Worm (Caenorhabditis elegans) whole organism, midembryonic: Measurements from ENCODE around the gene Y75B8A.19.

ENCODE experiments used
- T22C8.4 ChIP-seq: fragments of 200-800 bp; sonication (Bioruptor generic); IDR thresholded peaks from 2 replicates; pipeline ENCODE4 v1.3.6; 2022; ENCODE audit warnings: missing genetic modification characterization, missing compliant biosample characterization
- cog-1 ChIP-seq: sonication (generic microtip); optimal IDR thresholded peaks from 2 replicates; lab custom pipeline; 2016; ENCODE audit warnings: missing genetic modification characterization, missing compliant biosample characterization
- flt-1 ChIP-seq: fragments of 200-800 bp; sonication (Bioruptor generic); IDR thresholded peaks from 2 replicates; pipeline ENCODE4 v1.3.6; 2022; ENCODE audit warnings: missing genetic modification characterization, missing compliant biosample characterization
- klf-2 ChIP-seq: fragments of 200-800 bp; sonication (Bioruptor generic); conservative IDR thresholded peaks from 2 replicates; pipeline ENCODE4 v1.3.6; 2022; ENCODE audit warnings: missing genetic modification reagents, missing genetic modification characterization, missing compliant biosample characterization
- med-1 ChIP-seq: sonication (generic microtip); optimal IDR thresholded peaks from 2 replicates; lab custom pipeline; 2017; ENCODE audit warnings: missing genetic modification characterization, mild to moderate bottlenecking, missing compliant biosample characterization, antibody characterized with exemption, missing genetic modification reagents; ENCODE audit not compliant: insufficient read depth
- ref-1 ChIP-seq: fragments of 200-800 bp; sonication (Bioruptor generic); conservative IDR thresholded peaks from 2 replicates; pipeline ENCODE4 v1.3.6; 2022; ENCODE audit warnings: missing genetic modification reagents, missing genetic modification characterization, missing compliant biosample characterization
- tab-1 ChIP-seq: fragments of 200-800 bp; sonication (Bioruptor generic); IDR thresholded peaks from 2 replicates; pipeline ENCODE4 v1.3.6; 2022; ENCODE audit warnings: missing genetic modification characterization, missing compliant biosample characterization
- ztf-23 ChIP-seq: fragments of 200-800 bp; sonication (Bioruptor generic); IDR thresholded peaks from 2 replicates; pipeline ENCODE4 v1.3.6; 2022; ENCODE audit warnings: missing genetic modification reagents, missing genetic modification characterization, missing compliant biosample characterization
- ztf-29 ChIP-seq: fragments of 200-800 bp; sonication (Bioruptor generic); IDR thresholded peaks from 2 replicates; pipeline ENCODE4 v1.3.6; 2022; ENCODE audit warnings: missing genetic modification reagents, missing genetic modification characterization, missing compliant biosample characterization

Y75B8A.19 gene

DNA sequence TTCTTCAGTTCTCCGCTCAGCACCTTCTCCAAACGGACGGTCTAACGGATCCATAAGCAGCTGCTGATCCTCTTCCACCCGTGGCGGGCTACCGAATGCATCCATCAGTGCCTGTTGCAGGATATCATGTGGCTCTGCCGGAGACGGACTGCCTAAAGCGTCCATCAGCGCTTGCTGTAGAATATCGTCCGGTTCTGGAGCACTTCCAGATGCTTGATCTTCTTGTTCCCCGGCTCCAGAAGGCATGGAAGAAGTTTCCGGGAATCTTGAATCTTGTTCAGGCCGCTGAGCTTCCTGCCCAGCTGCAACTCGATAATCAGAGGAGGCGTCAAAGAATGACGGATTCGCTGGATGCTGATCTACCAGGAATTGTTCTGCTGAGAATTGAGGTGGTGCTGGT, 21.2 kb upstream of the Y75B8A.19 start:
- TF ChIP-seq T22C8.4 (GFP tag; lab: Robert Waterston, UW) (no peak), ztf-29 (GFP tag; lab: Robert Waterston, UW) (no peak), tab-1 (GFP tag; lab: Robert Waterston, UW) (0 out of 2 replicates have a peak, but pooled peaks have one; percentile 13), cog-1 (tag; lab: Kevin White, UChicago) (no peak), klf-2 (GFP tag; lab: Robert Waterston, UW) (no peak)

DNA sequence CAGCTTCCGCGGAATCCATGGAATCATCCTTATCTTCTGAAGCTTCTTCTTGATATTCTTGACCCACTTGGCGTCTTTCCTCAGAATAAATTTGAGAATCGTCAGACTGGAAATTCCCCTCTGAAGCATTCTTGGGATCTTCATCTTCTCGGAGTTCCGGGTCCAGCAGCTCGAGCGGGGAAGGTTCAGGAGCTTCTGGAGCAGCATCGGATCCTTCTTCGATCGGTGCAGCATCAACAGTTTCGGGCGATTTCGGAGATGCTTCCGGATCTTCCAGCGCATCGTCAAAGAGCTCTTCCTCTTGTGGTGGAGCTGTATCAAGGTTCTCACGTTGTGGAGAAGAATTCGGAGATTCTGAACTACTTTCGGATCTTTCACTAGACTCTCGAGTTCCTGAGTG, 18.9 kb upstream of the Y75B8A.19 start:
- no peak for TF ChIP-seq ztf-23
- no peak for TF ChIP-seq cog-1 (tag; lab: Kevin White, UChicago)
- no peak for TF ChIP-seq T22C8.4 (GFP tag; lab: Robert Waterston, UW)
- no peak for TF ChIP-seq ztf-29 (GFP tag; lab: Robert Waterston, UW)
- no peak for TF ChIP-seq med-1 (GFP tag; lab: Kevin White, UChicago)
- no peak for TF ChIP-seq tab-1 (GFP tag; lab: Robert Waterston, UW)
- no peak for TF ChIP-seq klf-2 (GFP tag; lab: Robert Waterston, UW)
- TF ChIP-seq ref-1 (GFP tag; lab: Robert Waterston, UW) = no peak
- no peak for TF ChIP-seq flt-1 (GFP tag; lab: Robert Waterston, UW)

DNA sequence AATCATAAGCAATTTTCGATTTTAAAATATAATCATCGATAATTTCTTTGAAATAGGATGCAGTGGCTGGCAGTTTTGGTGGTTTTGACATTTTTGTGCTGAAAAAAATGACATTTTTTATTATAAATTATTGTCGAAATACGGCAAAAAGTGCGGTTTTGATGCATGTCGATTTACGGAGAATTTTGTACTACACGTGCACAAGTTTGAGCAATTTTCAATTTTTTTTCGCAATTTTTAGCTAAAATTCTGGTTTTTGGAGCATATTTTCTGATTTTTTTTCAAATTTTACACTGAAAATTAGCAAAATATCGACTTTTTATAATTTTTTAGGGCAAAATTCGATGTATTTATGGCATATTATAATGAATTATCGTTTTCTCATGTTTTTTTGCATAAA, 10.8 kb upstream of the Y75B8A.19 start, which contains the start of gene Y75B8A.13:
Gene Y75B8A.13 (minus strand): TSS at position 101 of the 400 bp plus-strand sequence.
- no peak for TF ChIP-seq ztf-23
- TF ChIP-seq ref-1 (GFP tag; lab: Robert Waterston, UW) = no peak
- TF ChIP-seq T22C8.4 (GFP tag; lab: Robert Waterston, UW) = no peak
- TF ChIP-seq klf-2 (GFP tag; lab: Robert Waterston, UW) = no peak
- no peak for TF ChIP-seq tab-1 (GFP tag; lab: Robert Waterston, UW)
- no peak for TF ChIP-seq med-1 (GFP tag; lab: Kevin White, UChicago)
- TF ChIP-seq flt-1 (GFP tag; lab: Robert Waterston, UW) = no peak
- no peak for TF ChIP-seq ztf-29 (GFP tag; lab: Robert Waterston, UW)
- TF ChIP-seq cog-1 (tag; lab: Kevin White, UChicago) = no peak

ce11 chrIII:12218078-12218477, 8.4 kb upstream of the Y75B8A.19 start:
- peak; percentile 66; the same call in 1 of the 2 replicates for TF ChIP-seq ztf-29 (GFP tag; lab: Robert Waterston, UW)
- TF ChIP-seq med-1 (GFP tag; lab: Kevin White, UChicago) = no peak

ce11 chrIII:12218633-12219097, 7.8 kb upstream of the Y75B8A.19 start, which contains the start of the genes gex-4 and gphr-1:
Gene gex-4 (minus strand): TSS chrIII:12218634.
Gene gphr-1 (plus strand): TSS chrIII:12219047.
- no peak for TF ChIP-seq med-1 (GFP tag; lab: Kevin White, UChicago)
- TF ChIP-seq cog-1 (tag; lab: Kevin White, UChicago) = peak; percentile 26
- 0 out of 2 replicates have a peak, but pooled peaks have one; percentile 41 for TF ChIP-seq ztf-23
- TF ChIP-seq T22C8.4 (GFP tag; lab: Robert Waterston, UW) = peak; percentile 67

DNA sequence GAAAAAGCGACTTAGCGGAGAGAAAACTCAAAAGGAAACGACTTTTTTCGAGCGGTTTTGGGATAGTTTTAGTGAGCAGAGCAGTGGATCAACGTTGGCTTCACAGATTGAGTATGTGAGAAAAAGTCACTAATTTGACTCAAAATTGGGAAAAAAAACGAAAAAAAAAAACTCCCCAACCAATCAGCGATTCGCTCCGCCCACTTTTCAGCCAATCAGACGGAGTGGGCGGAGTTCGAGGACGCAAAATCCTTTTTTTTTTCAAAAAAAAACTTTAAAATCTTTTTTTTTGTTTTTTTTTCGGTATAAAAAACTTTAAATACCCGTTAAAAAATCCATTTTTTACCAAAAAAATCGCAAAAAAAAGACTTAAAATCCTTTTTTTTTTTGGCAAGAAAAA, 5.6 kb upstream of the Y75B8A.19 start:
- no peak for TF ChIP-seq ztf-29 (GFP tag; lab: Robert Waterston, UW)
- no peak for TF ChIP-seq cog-1 (tag; lab: Kevin White, UChicago)
- no peak for TF ChIP-seq tab-1 (GFP tag; lab: Robert Waterston, UW)
- TF ChIP-seq flt-1 (GFP tag; lab: Robert Waterston, UW) = no peak
- no peak for TF ChIP-seq med-1 (GFP tag; lab: Kevin White, UChicago)
- no peak for TF ChIP-seq ref-1 (GFP tag; lab: Robert Waterston, UW)
- TF ChIP-seq ztf-23 = no peak
- TF ChIP-seq T22C8.4 (GFP tag; lab: Robert Waterston, UW) = no peak
- no peak for TF ChIP-seq klf-2 (GFP tag; lab: Robert Waterston, UW)

DNA sequence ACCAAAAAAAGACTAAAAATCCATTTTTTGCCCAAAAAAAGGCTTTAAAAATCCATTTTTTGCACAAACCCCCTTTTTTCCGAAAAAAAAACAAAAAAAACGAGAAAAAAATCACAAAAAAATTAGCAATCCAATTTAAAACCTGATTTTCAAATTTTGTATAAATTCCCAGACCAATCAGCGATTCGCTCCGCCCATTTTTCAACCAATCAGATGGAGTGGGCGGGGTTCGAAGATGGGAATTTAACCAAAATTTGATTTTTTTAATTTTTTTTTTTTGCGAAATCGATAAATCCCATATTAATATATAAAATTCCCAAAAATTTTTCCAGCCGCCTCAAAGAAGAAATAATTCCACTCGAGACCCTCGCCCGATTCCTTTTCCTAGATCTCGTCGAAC, 5.0 kb upstream of the Y75B8A.19 start:
- no peak for TF ChIP-seq flt-1 (GFP tag; lab: Robert Waterston, UW)
- no peak for TF ChIP-seq T22C8.4 (GFP tag; lab: Robert Waterston, UW)
- no peak for TF ChIP-seq med-1 (GFP tag; lab: Kevin White, UChicago)
- no peak for TF ChIP-seq ref-1 (GFP tag; lab: Robert Waterston, UW)
- TF ChIP-seq tab-1 (GFP tag; lab: Robert Waterston, UW) = no peak
- TF ChIP-seq ztf-29 (GFP tag; lab: Robert Waterston, UW) = no peak
- no peak for TF ChIP-seq klf-2 (GFP tag; lab: Robert Waterston, UW)
- no peak for TF ChIP-seq cog-1 (tag; lab: Kevin White, UChicago)
- TF ChIP-seq ztf-23 = no peak

ce11 chrIII:12223208-12223607, 3.2 kb upstream of the Y75B8A.19 start:
- no peak for TF ChIP-seq flt-1 (GFP tag; lab: Robert Waterston, UW)
- TF ChIP-seq ztf-29 (GFP tag; lab: Robert Waterston, UW) = no peak
- no peak for TF ChIP-seq cog-1 (tag; lab: Kevin White, UChicago)
- TF ChIP-seq T22C8.4 (GFP tag; lab: Robert Waterston, UW) = no peak
- TF ChIP-seq ztf-23 = no peak
- TF ChIP-seq tab-1 (GFP tag; lab: Robert Waterston, UW) = no peak
- no peak for TF ChIP-seq ref-1 (GFP tag; lab: Robert Waterston, UW)
- TF ChIP-seq med-1 (GFP tag; lab: Kevin White, UChicago) = no peak
- TF ChIP-seq klf-2 (GFP tag; lab: Robert Waterston, UW) = no peak

- TF ChIP-seq ref-1 (GFP tag; lab: Robert Waterston, UW) (no peak), ztf-29 (GFP tag; lab: Robert Waterston, UW) (no peak), cog-1 (tag; lab: Kevin White, UChicago) (no peak), med-1 (GFP tag; lab: Kevin White, UChicago) (no peak), ztf-23 (no peak), tab-1 (GFP tag; lab: Robert Waterston, UW) (no peak), klf-2 (GFP tag; lab: Robert Waterston, UW) (no peak), T22C8.4 (GFP tag; lab: Robert Waterston, UW) (no peak), flt-1 (GFP tag; lab: Robert Waterston, UW) (no peak)
These were observed 1.2 kb upstream of the Y75B8A.19 start, which contains the start of gene gmn-1 for ce11 chrIII:12225234-12225633. Gene gmn-1 (minus strand): TSS chrIII:12225331.
